Worm (Caenorhabditis elegans): ENCODE measurements around the gene tsp-9.

Gene tsp-9

DNA sequence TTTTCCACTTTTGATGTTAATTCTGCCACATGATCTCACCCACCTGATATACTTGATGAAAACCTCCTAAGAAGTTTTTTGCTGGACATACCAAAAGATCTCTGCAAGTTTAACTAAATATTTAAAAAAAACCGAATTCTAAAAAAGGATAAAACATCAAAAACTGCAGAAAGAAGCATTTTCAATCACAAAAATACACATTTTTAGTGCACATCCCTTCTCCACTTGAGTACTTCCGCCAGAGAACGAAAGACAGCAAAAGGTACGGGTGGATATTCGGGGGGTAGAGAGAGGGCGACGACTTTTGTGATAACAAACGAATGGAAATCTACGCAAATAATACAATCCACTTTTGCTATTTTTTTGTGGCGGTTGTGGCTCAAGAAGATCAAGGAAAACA lies 15.2 kb upstream of the tsp-9 start, which contains the start of gene C46H3.2:
TSS of gene C46H3.2 (minus strand) at position 101 of the 400 bp plus-strand sequence.
- TF ChIP-seq nhr-12 (tag; optimal IDR thresholded peaks at IDR 0.05) (no peak), nhr-76 (tag; optimal IDR thresholded peaks at IDR 0.05) (no peak), unc-39 (tag; optimal IDR thresholded peaks at IDR 0.05) (no peak), nhr-237 (tag; optimal IDR thresholded peaks at IDR 0.05) (no peak), ces-1 (GFP tag; optimal IDR thresholded peaks at IDR 0.05) (no peak), cnd-1 (tag; optimal IDR thresholded peaks at IDR 0.05) (no peak), lsy-2 (tag; optimal IDR thresholded peaks at IDR 0.05) (no peak), ceh-39 (tag; optimal IDR thresholded peaks at IDR 0.05) (no peak), nhr-2 (tag; optimal IDR thresholded peaks at IDR 0.05) (no peak), lin-32 (GFP tag; optimal IDR thresholded peaks at IDR 0.05) (no peak), sptf-1 (tag; optimal IDR thresholded peaks at IDR 0.05) (no peak)

- no peak for TF ChIP-seq unc-120 (tag; optimal IDR thresholded peaks at IDR 0.05; ENCODE audit: poor library complexity, severe bottlenecking)
- TF ChIP-seq cnd-1 (tag; optimal IDR thresholded peaks at IDR 0.05) = no peak
- TF ChIP-seq elt-3 (tag; optimal IDR thresholded peaks at IDR 0.05) = peak; percentile 54
Observed at ce11 chrX:1232074-1232473, 13.7 kb upstream of the tsp-9 start.

DNA sequence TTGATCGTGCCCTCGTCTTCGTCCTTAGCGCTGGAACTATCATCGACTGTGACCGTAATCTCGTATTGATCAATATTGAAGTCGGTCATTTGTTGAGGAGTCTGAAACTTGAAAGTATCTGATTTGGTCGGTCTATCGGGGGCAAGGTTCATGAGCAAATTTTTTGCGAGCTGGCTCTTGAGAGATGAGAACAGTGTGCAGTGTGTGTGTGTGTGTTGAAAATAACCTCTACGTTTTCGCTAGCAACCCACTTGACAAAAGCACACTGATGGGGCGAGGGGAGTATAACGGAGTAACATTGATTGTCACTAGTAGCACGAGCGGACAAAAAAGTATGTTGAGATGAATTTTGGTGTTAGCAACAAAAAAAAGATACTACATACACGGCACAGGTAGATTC lies 7.0 kb upstream of the tsp-9 start, which contains the start of gene C25G6.3:
TSS of gene C25G6.3 (minus strand) at position 101 of the 400 bp plus-strand sequence.
- TF ChIP-seq mep-1 (tag; optimal IDR thresholded peaks at IDR 0.05) (no peak), elt-1 (tag; optimal IDR thresholded peaks at IDR 0.05; ENCODE audit: borderline replicate concordance, insufficient read depth) (no peak), unc-62 (GFP tag; optimal IDR thresholded peaks at IDR 0.05) (no peak), ces-1 (GFP tag; optimal IDR thresholded peaks at IDR 0.05) (no peak), tbx-8 (GFP tag; optimal IDR thresholded peaks at IDR 0.05) (no peak), cnd-1 (tag; optimal IDR thresholded peaks at IDR 0.05) (no peak), pha-4 (tag; optimal IDR thresholded peaks at IDR 0.05) (no peak)

ce11 chrX:1242763-1243162 lies 3.1 kb upstream of the tsp-9 start:
- TF ChIP-seq elt-3 (tag; optimal IDR thresholded peaks at IDR 0.05) (no peak), M03D4.4 (tag; optimal IDR thresholded peaks at IDR 0.05) (no peak), flh-1 (GFP tag; optimal IDR thresholded peaks at IDR 0.05) (no peak), ceh-39 (tag; optimal IDR thresholded peaks at IDR 0.05) (no peak), zip-8 (tag; optimal IDR thresholded peaks at IDR 0.05) (peak; percentile 94), ces-1 (GFP tag; optimal IDR thresholded peaks at IDR 0.05) (no peak), unc-62 (GFP tag; optimal IDR thresholded peaks at IDR 0.05) (no peak)

DNA sequence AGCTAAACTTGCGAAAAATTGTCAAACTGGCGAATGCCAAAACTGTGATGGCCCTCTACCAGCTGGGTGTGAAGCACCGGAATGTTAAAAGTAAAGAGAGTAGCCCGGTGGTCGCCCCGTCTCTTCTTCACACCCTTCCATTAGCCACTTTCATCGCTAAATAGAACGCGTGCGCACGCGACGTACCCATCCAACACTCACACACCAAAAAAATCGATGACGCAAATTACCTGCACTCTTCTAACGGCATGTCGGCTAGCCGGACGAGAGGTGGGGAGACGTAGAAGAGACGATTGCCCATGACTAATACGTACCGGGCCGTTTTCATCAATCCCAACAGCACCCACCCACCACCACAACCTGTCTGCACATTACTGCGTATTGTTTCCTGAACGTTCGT lies 1.6 kb upstream of the tsp-9 start:
- no peak for TF ChIP-seq tbx-8 (GFP tag; optimal IDR thresholded peaks at IDR 0.05)
- TF ChIP-seq ceh-83 (GFP tag; optimal IDR thresholded peaks at IDR 0.05) = no peak
- TF ChIP-seq nhr-28 (tag; optimal IDR thresholded peaks at IDR 0.05) = no peak
- TF ChIP-seq nhr-76 (tag; optimal IDR thresholded peaks at IDR 0.05) = no peak
- TF ChIP-seq mep-1 (tag; optimal IDR thresholded peaks at IDR 0.05) = peak; percentile 10
- TF ChIP-seq blmp-1 (tag; optimal IDR thresholded peaks at IDR 0.05) = no peak
- no peak for TF ChIP-seq bed-3 (GFP tag; optimal IDR thresholded peaks at IDR 0.05)
- no peak for TF ChIP-seq snpc-4 (tag; optimal IDR thresholded peaks at IDR 0.05)
- no peak for TF ChIP-seq ceh-39 (tag; optimal IDR thresholded peaks at IDR 0.05)
- TF ChIP-seq unc-39 (tag; optimal IDR thresholded peaks at IDR 0.05) = no peak
- no peak for TF ChIP-seq lin-13 (tag; optimal IDR thresholded peaks at IDR 0.05)
- TF ChIP-seq elt-3 (tag; optimal IDR thresholded peaks at IDR 0.05) = no peak
- TF ChIP-seq ham-2 (GFP tag; optimal IDR thresholded peaks at IDR 0.05) = peak; percentile 84
- TF ChIP-seq sem-2 (GFP tag; optimal IDR thresholded peaks at IDR 0.05) = no peak
- no peak for TF ChIP-seq sptf-1 (tag; optimal IDR thresholded peaks at IDR 0.05)
- TF ChIP-seq lsy-2 (tag; optimal IDR thresholded peaks at IDR 0.05) = no peak
- no peak for TF ChIP-seq flh-1 (GFP tag; optimal IDR thresholded peaks at IDR 0.05)
- peak; percentile 45 for TF ChIP-seq mls-2 (tag; optimal IDR thresholded peaks at IDR 0.05)
- peak; percentile 23 for TF ChIP-seq M03D4.4 (tag; optimal IDR thresholded peaks at IDR 0.05)
- TF ChIP-seq elt-1 (tag; optimal IDR thresholded peaks at IDR 0.05; ENCODE audit: borderline replicate concordance, insufficient read depth) = no peak
- no peak for TF ChIP-seq nhr-12 (tag; optimal IDR thresholded peaks at IDR 0.05)
- no peak for TF ChIP-seq nhr-237 (tag; optimal IDR thresholded peaks at IDR 0.05)
- TF ChIP-seq cnd-1 (tag; optimal IDR thresholded peaks at IDR 0.05) = no peak
- no peak for TF ChIP-seq hlh-1 (tag; optimal IDR thresholded peaks at IDR 0.05)
- TF ChIP-seq nhr-2 (tag; optimal IDR thresholded peaks at IDR 0.05) = no peak
- no peak for TF ChIP-seq drap-1 (GFP tag; optimal IDR thresholded peaks at IDR 0.05)
